Worm (Caenorhabditis elegans) whole organism, young adult: ENCODE results near the gene T10C6.6.
A peak's percentile ranks its signal among the peaks of the same experiment; 100 is the strongest.

Experiments used
- B0019.2 ChIP-seq: fragments of 200-800 bp; sonication (Bioruptor generic); conservative IDR thresholded peaks from 2 replicates; pipeline ENCODE4 v1.3.6; 2022; ENCODE audit warnings: missing genetic modification reagents, missing genetic modification characterization, missing compliant biosample characterization
- B0261.1 ChIP-seq: sonication (generic microtip); optimal IDR thresholded peaks from 2 replicates; lab custom pipeline; 2016; ENCODE audit warnings: mild to moderate bottlenecking, missing genetic modification characterization, moderate library complexity, missing compliant biosample characterization
- C06A6.2 ChIP-seq: fragments of 200-800 bp; sonication (Bioruptor generic); conservative IDR thresholded peaks from 2 replicates; pipeline ENCODE4 v1.3.6; 2022; ENCODE audit warnings: missing genetic modification characterization, missing compliant biosample characterization
- C17E4.6 ChIP-seq: fragments of 200-800 bp; sonication (Bioruptor generic); IDR thresholded peaks from 2 replicates; pipeline ENCODE4 v1.3.6; 2022; ENCODE audit warnings: missing genetic modification reagents, missing genetic modification characterization, missing compliant biosample characterization
- D2030.7 ChIP-seq: fragments of 200-800 bp; sonication (Bioruptor generic); IDR thresholded peaks from 2 replicates; pipeline ENCODE4 v1.3.6; 2022; ENCODE audit warnings: missing genetic modification reagents, missing genetic modification characterization, missing compliant biosample characterization
- F57A8.1 ChIP-seq: fragments of 200-800 bp; sonication (Bioruptor generic); optimal IDR thresholded peaks from 2 replicates; lab custom pipeline; 2018; ENCODE audit warnings: mild to moderate bottlenecking, missing genetic modification characterization, moderate library complexity, missing compliant biosample characterization
- Y53G8AR.9 ChIP-seq: fragments of 200-800 bp; sonication (Bioruptor generic); conservative IDR thresholded peaks from 2 replicates; pipeline ENCODE4 v1.3.6; 2022; ENCODE audit warnings: missing genetic modification reagents, missing genetic modification characterization, missing compliant biosample characterization
- attf-5 ChIP-seq: fragments of 200-800 bp; sonication (Bioruptor generic); optimal IDR thresholded peaks from 2 replicates; lab custom pipeline; 2018; ENCODE audit warnings: mild to moderate bottlenecking, missing genetic modification characterization, missing compliant biosample characterization
- attf-6 ChIP-seq: fragments of 200-800 bp; sonication (Bioruptor generic); IDR thresholded peaks from 2 replicates; pipeline ENCODE4 v1.3.6; 2022; ENCODE audit warnings: missing genetic modification reagents, missing genetic modification characterization, missing compliant biosample characterization
- bed-1 ChIP-seq: fragments of 200-800 bp; sonication (Bioruptor generic); IDR thresholded peaks from 2 replicates; pipeline ENCODE4 v1.3.6; 2022; ENCODE audit warnings: missing genetic modification reagents, missing genetic modification characterization, missing compliant biosample characterization
- ccch-3 ChIP-seq: fragments of 200-800 bp; sonication (Bioruptor generic); optimal IDR thresholded peaks from 2 replicates; lab custom pipeline; 2018; ENCODE audit warnings: mild to moderate bottlenecking, missing genetic modification characterization, missing compliant biosample characterization
- cebp-1 ChIP-seq, 2 experiments: fragments of 200-800 bp in 1 of 2; sonication (Bioruptor generic) in 1 of 2; sonication (generic microtip) in 1 of 2; IDR thresholded peaks in 1 of 2; optimal IDR thresholded peaks in 1 of 2; 2 replicates each; pipeline versions ENCODE4 v1.3.6 to Lab custom; 2017 to 2022; ENCODE audit warnings: missing compliant biosample characterization in 2 of 2, missing genetic modification characterization in 2 of 2, mild to moderate bottlenecking in 1 of 2, missing genetic modification reagents in 1 of 2, moderate library complexity in 1 of 2
- ceh-27 ChIP-seq: fragments of 200-800 bp; sonication (Bioruptor generic); optimal IDR thresholded peaks from 2 replicates; lab custom pipeline; 2018; ENCODE audit warnings: mild to moderate bottlenecking, missing genetic modification characterization, moderate library complexity, missing compliant biosample characterization
- ceh-91 ChIP-seq: fragments of 200-800 bp; sonication (Bioruptor generic); IDR thresholded peaks from 2 replicates; pipeline ENCODE4 v1.3.6; 2022; ENCODE audit warnings: missing genetic modification reagents, missing genetic modification characterization, missing compliant biosample characterization
- chd-7 ChIP-seq: sonication (generic microtip); optimal IDR thresholded peaks from 2 replicates; lab custom pipeline; 2016; ENCODE audit warnings: mild to moderate bottlenecking, missing genetic modification characterization, moderate library complexity, missing compliant biosample characterization
- dpff-1 ChIP-seq: sonication (generic microtip); optimal IDR thresholded peaks from 2 replicates; lab custom pipeline; 2017; ENCODE audit warnings: mild to moderate bottlenecking, missing genetic modification characterization, missing compliant biosample characterization
- efl-1 ChIP-seq: fragments of 150-350 bp; optimal IDR thresholded peaks from 2 replicates; lab custom pipeline; 2014; ENCODE audit warnings: missing biosample characterization, missing genetic modification reagents, missing genetic modification characterization
- egl-44 ChIP-seq: fragments of 200-800 bp; sonication (Bioruptor generic); IDR thresholded peaks from 2 replicates; pipeline ENCODE4 v1.3.6; 2022; ENCODE audit warnings: missing genetic modification reagents, missing genetic modification characterization, missing compliant biosample characterization
- fkh-3 ChIP-seq: sonication (generic microtip); optimal IDR thresholded peaks from 2 replicates; lab custom pipeline; 2016; ENCODE audit warnings: mild to moderate bottlenecking, missing genetic modification characterization, missing compliant biosample characterization
- hmg-20 ChIP-seq: fragments of 200-800 bp; sonication (Bioruptor generic); IDR thresholded peaks from 2 replicates; pipeline ENCODE4 v1.3.6; 2022; ENCODE audit warnings: missing genetic modification reagents, missing genetic modification characterization, missing compliant biosample characterization
- lag-1 ChIP-seq: fragments of 200-800 bp; sonication (Bioruptor generic); IDR thresholded peaks from 2 replicates; pipeline ENCODE4 v1.3.6; 2022; ENCODE audit warnings: missing genetic modification reagents, missing genetic modification characterization, missing compliant biosample characterization
- lin-26 ChIP-seq: fragments of 200-800 bp; sonication (Bioruptor generic); IDR thresholded peaks from 2 replicates; pipeline ENCODE4 v1.3.6; 2022; ENCODE audit warnings: missing genetic modification reagents, missing genetic modification characterization, missing compliant biosample characterization
- lin-35 ChIP-seq, 3 experiments: fragments of 150-350 bp in 2 of 3; sonication (generic microtip) in 1 of 3; optimal IDR thresholded peaks; 2 replicates each; lab custom pipeline; 2014 to 2018; ENCODE audit warnings: missing biosample characterization in 3 of 3, missing genetic modification characterization in 3 of 3, missing genetic modification reagents in 3 of 3
- lin-54 ChIP-seq: fragments of 200-800 bp; sonication (Bioruptor generic); optimal IDR thresholded peaks from 2 replicates; lab custom pipeline; 2018; ENCODE audit warnings: mild to moderate bottlenecking, missing genetic modification characterization, missing compliant biosample characterization
- madf-3 ChIP-seq: fragments of 200-800 bp; sonication (Bioruptor generic); IDR thresholded peaks from 2 replicates; pipeline ENCODE4 v1.3.6; 2022; ENCODE audit warnings: missing genetic modification reagents, missing genetic modification characterization, missing compliant biosample characterization
- madf-8 ChIP-seq: fragments of 200-800 bp; sonication (Bioruptor generic); conservative IDR thresholded peaks from 2 replicates; pipeline ENCODE4 v1.3.6; 2022; ENCODE audit warnings: missing genetic modification reagents, missing genetic modification characterization, missing compliant biosample characterization
- mcd-1 ChIP-seq: fragments of 200-800 bp; sonication (Bioruptor generic); IDR thresholded peaks from 2 replicates; pipeline ENCODE4 v1.3.6; 2022; ENCODE audit warnings: missing genetic modification reagents, missing genetic modification characterization, missing compliant biosample characterization
- mel-28 ChIP-seq: sonication (generic microtip); optimal IDR thresholded peaks from 2 replicates; lab custom pipeline; 2016; ENCODE audit warnings: borderline replicate concordance, mild to moderate bottlenecking, missing genetic modification characterization, missing compliant biosample characterization
- nhr-90 ChIP-seq: sonication (generic microtip); optimal IDR thresholded peaks from 2 replicates; lab custom pipeline; 2016; ENCODE audit warnings: missing genotype, mild to moderate bottlenecking, missing genetic modification characterization, missing compliant biosample characterization
- sea-2 ChIP-seq: fragments of 200-800 bp; sonication (Bioruptor generic); IDR thresholded peaks from 2 replicates; pipeline ENCODE4 v1.3.6; 2022; ENCODE audit warnings: missing genetic modification characterization, missing compliant biosample characterization
- snpc-1.1 ChIP-seq: sonication (generic microtip); optimal IDR thresholded peaks from 2 replicates; lab custom pipeline; 2017; ENCODE audit warnings: missing genetic modification characterization, mild to moderate bottlenecking, missing compliant biosample characterization, antibody characterized with exemption, moderate library complexity, missing genotype, missing genetic modification reagents; ENCODE audit not compliant: insufficient read depth
- snpc-4 ChIP-seq, 5 experiments: fragments of 150-350 bp in 1 of 5; sonication (generic microtip) in 4 of 5; optimal IDR thresholded peaks; 2 replicates each; lab custom pipeline; 2014 to 2018; ENCODE audit warnings: missing genetic modification characterization in 5 of 5, missing biosample characterization in 3 of 5, antibody characterized with exemption in 2 of 5, mild to moderate bottlenecking in 2 of 5, missing compliant biosample characterization in 2 of 5, missing genotype in 2 of 5, moderate library complexity in 2 of 5, missing genetic modification reagents in 1 of 5
- tbx-9 ChIP-seq: sonication (generic microtip); optimal IDR thresholded peaks from 2 replicates; lab custom pipeline; 2016; ENCODE audit warnings: borderline replicate concordance, missing genetic modification characterization, inconsistent platforms, missing compliant biosample characterization
- unc-130 ChIP-seq: sonication (generic microtip); optimal IDR thresholded peaks from 2 replicates; lab custom pipeline; 2016; ENCODE audit warnings: missing genetic modification reagents, missing genetic modification characterization, missing compliant biosample characterization
- ztf-25 ChIP-seq: fragments of 200-800 bp; sonication (Bioruptor generic); IDR thresholded peaks from 2 replicates; pipeline ENCODE4 v1.3.6; 2022; ENCODE audit warnings: missing genetic modification reagents, missing genetic modification characterization, missing compliant biosample characterization
- ztf-26 ChIP-seq: sonication (generic microtip); optimal IDR thresholded peaks from 2 replicates; lab custom pipeline; 2017; ENCODE audit warnings: missing genetic modification characterization, missing compliant biosample characterization
- ztf-6 ChIP-seq: fragments of 200-800 bp; sonication (Bioruptor generic); IDR thresholded peaks from 2 replicates; pipeline ENCODE4 v1.3.6; 2022; ENCODE audit warnings: missing genetic modification reagents, missing genetic modification characterization, missing compliant biosample characterization

The T10C6.6 gene

ce11 chrV:16022600-16022999 lies 1.5 kb upstream of the T10C6.6 start (continued):
- no peak for TF ChIP-seq mcd-1
- TF ChIP-seq lin-54 (GFP tag; lab: Kevin White, UChicago), result peak; percentile 90
- TF ChIP-seq ztf-26 (tag; lab: Kevin White, UChicago), result no peak
- peak; percentile 62 for TF ChIP-seq ceh-27 (GFP tag; lab: Kevin White, UChicago)
- no peak for TF ChIP-seq dpff-1 (tag; lab: Kevin White, UChicago)
- TF ChIP-seq F57A8.1 (GFP tag; lab: Kevin White, UChicago), result no peak
- TF ChIP-seq efl-1 (GFP tag; lab: Kevin White, UChicago), result peak; percentile 59
- TF ChIP-seq ceh-91 (GFP tag; lab: Robert Waterston, UW), result no peak
- TF ChIP-seq lin-26 (GFP tag; lab: Robert Waterston, UW), result no peak
- no peak for TF ChIP-seq tbx-9
- TF ChIP-seq madf-3, result no peak
- no peak for TF ChIP-seq sea-2
- no peak for TF ChIP-seq Y53G8AR.9 (GFP tag; lab: Robert Waterston, UW)
- TF ChIP-seq madf-8 (GFP tag; lab: Robert Waterston, UW), result no peak
- no peak for TF ChIP-seq B0261.1 (tag; lab: Kevin White, UChicago)
- TF ChIP-seq mel-28 (tag; lab: Kevin White, UChicago), result no peak
- TF ChIP-seq ztf-6 (GFP tag; lab: Robert Waterston, UW), result no peak
- TF ChIP-seq snpc-4 (GFP tag; optimal IDR thresholded peaks at IDR 0.05; lab: Kevin White, UChicago), result no peak
- TF ChIP-seq snpc-4 (tag; optimal IDR thresholded peaks at IDR 0.05; lab: Kevin White, UChicago), result no peak
- no peak for TF ChIP-seq ztf-25 (GFP tag; lab: Robert Waterston, UW)
- no peak for TF ChIP-seq lag-1 (GFP tag; lab: Robert Waterston, UW)
- no peak for TF ChIP-seq hmg-20 (GFP tag; lab: Robert Waterston, UW)
- TF ChIP-seq D2030.7 (GFP tag; lab: Robert Waterston, UW), result no peak
- no peak for TF ChIP-seq cebp-1 (GFP tag; IDR thresholded peaks at IDR 0.05; lab: Robert Waterston, UW)
- TF ChIP-seq cebp-1 (tag; optimal IDR thresholded peaks at IDR 0.05; lab: Kevin White, UChicago), result no peak
- TF ChIP-seq chd-7 (tag; lab: Kevin White, UChicago), result no peak
- no peak for TF ChIP-seq nhr-90 (tag; lab: Kevin White, UChicago)
- no peak for TF ChIP-seq C17E4.6 (GFP tag; lab: Robert Waterston, UW)
- 0 out of 2 replicates have a peak, but pooled peaks have one; percentile 25 for TF ChIP-seq egl-44

- TF ChIP-seq unc-130 (GFP tag; lab: Kevin White, UChicago), result no peak
- no peak for TF ChIP-seq snpc-1.1 (tag; lab: Kevin White, UChicago)
- no peak for TF ChIP-seq bed-1 (GFP tag; lab: Robert Waterston, UW)
- no peak for TF ChIP-seq attf-5
- no peak for TF ChIP-seq fkh-3 (tag; lab: Kevin White, UChicago)
- TF ChIP-seq lin-35 (GFP tag; optimal IDR thresholded peaks at IDR 0.05; lab: Kevin White, UChicago), result no peak
- no peak for TF ChIP-seq attf-6 (GFP tag; lab: Robert Waterston, UW)
- no peak for TF ChIP-seq B0019.2 (GFP tag; lab: Robert Waterston, UW)
- no peak for TF ChIP-seq ccch-3
- TF ChIP-seq C06A6.2 (GFP tag; lab: Robert Waterston, UW), result no peak
- TF ChIP-seq mcd-1, result no peak
Measured at ce11 chrV:16023051-16023450, 1.1 kb upstream of the T10C6.6 start, which contains the start of gene cwc-15. cwc-15 (plus strand) TSS chrV:16023351.
